Fruit fly (Drosophila melanogaster) whole organism, embryonic: ENCODE data around the gene CG7564.

Experiments used
- Adf1 ChIP-seq: fragments of 200-800 bp; sonication (Bioruptor generic); IDR thresholded peaks from 2 replicates; pipeline ENCODE4 v1.3.6; 2022; ENCODE audit warnings: missing biosample characterization, missing genetic modification characterization
- B-H1 ChIP-seq: fragments of 200-800 bp; sonication (Bioruptor generic); IDR thresholded peaks from 3 replicates; pipeline ENCODE4 v1.3.6; 2022; ENCODE audit warnings: missing biosample characterization, missing genetic modification characterization
- CG12299 ChIP-seq: fragments of 200-800 bp; sonication (Bioruptor generic); optimal IDR thresholded peaks from 2 replicates; lab custom pipeline; 2018; ENCODE audit warnings: missing biosample characterization, mild to moderate bottlenecking, missing genetic modification characterization
- CG12659 ChIP-seq: fragments of 200-800 bp; sonication (Bioruptor generic); optimal IDR thresholded peaks from 3 replicates; lab custom pipeline; 2017; ENCODE audit warnings: mild to moderate bottlenecking, missing biosample characterization, missing genetic modification reagents, missing genetic modification characterization
- CG12769 ChIP-seq: fragments of 200-800 bp; sonication (Bioruptor generic); optimal IDR thresholded peaks from 2 replicates; lab custom pipeline; 2019; ENCODE audit warnings: missing biosample characterization, mild to moderate bottlenecking, missing genetic modification characterization, moderate library complexity
- CG13287 ChIP-seq: fragments of 200-800 bp; sonication (Bioruptor generic); IDR thresholded peaks from 2 replicates; pipeline ENCODE4 v1.3.6; 2022; ENCODE audit warnings: missing biosample characterization, missing genetic modification characterization; ENCODE audit not compliant: partially characterized antibody
- CG13296 ChIP-seq: fragments of 200-800 bp; sonication (Bioruptor generic); optimal IDR thresholded peaks from 3 replicates; lab custom pipeline; 2018; ENCODE audit warnings: missing biosample characterization, mild to moderate bottlenecking, missing genetic modification characterization
- CG15269 ChIP-seq: fragments of 200-800 bp; sonication (Bioruptor generic); optimal IDR thresholded peaks from 2 replicates; lab custom pipeline; 2018; ENCODE audit warnings: missing biosample characterization, mild to moderate bottlenecking, missing genetic modification characterization, moderate library complexity
- CG2199 ChIP-seq: fragments of 200-800 bp; sonication (Bioruptor generic); IDR thresholded peaks from 3 replicates; pipeline ENCODE4 v1.3.6; 2022; ENCODE audit warnings: missing biosample characterization, missing genetic modification characterization
- CG34224 ChIP-seq: fragments of 200-800 bp; sonication (Bioruptor generic); IDR thresholded peaks from 3 replicates; pipeline ENCODE4 v1.3.6; 2022; ENCODE audit warnings: missing biosample characterization, missing genetic modification characterization; ENCODE audit not compliant: partially characterized antibody
- CG34376 ChIP-seq: fragments of 200-800 bp; sonication (Bioruptor generic); optimal IDR thresholded peaks from 2 replicates; lab custom pipeline; 2018; ENCODE audit warnings: missing biosample characterization, mild to moderate bottlenecking, missing genetic modification characterization
- CG6683 ChIP-seq: fragments of 200-800 bp; sonication (Bioruptor generic); optimal IDR thresholded peaks from 2 replicates; lab custom pipeline; 2017; ENCODE audit warnings: missing biosample characterization, mild to moderate bottlenecking, missing genetic modification characterization, missing genetic modification reagents
- CG6765 ChIP-seq: fragments of 200-800 bp; sonication (Bioruptor generic); optimal IDR thresholded peaks from 3 replicates; lab custom pipeline; 2017; ENCODE audit warnings: missing biosample characterization, mild to moderate bottlenecking, missing genetic modification characterization
- CG8281 ChIP-seq: fragments of 200-800 bp; sonication (Bioruptor generic); optimal IDR thresholded peaks from 2 replicates; lab custom pipeline; 2018; ENCODE audit warnings: missing biosample characterization, mild to moderate bottlenecking, missing genetic modification characterization, moderate library complexity
- CG9215 ChIP-seq: fragments of 200-800 bp; sonication (Bioruptor generic); IDR thresholded peaks from 2 replicates; pipeline ENCODE4 v1.3.6; 2022; ENCODE audit warnings: missing biosample characterization, missing genetic modification characterization
- CG9437 ChIP-seq: fragments of 200-800 bp; sonication (Bioruptor generic); optimal IDR thresholded peaks from 2 replicates; lab custom pipeline; 2018; ENCODE audit warnings: missing biosample characterization, mild to moderate bottlenecking, missing genetic modification characterization
- Deaf1 ChIP-seq: fragments of 200-800 bp; optimal IDR thresholded peaks from 3 replicates; lab custom pipeline; 2019; ENCODE audit warnings: missing biosample characterization, mild to moderate bottlenecking, missing genetic modification characterization, moderate library complexity
- Drgx ChIP-seq: fragments of 200-800 bp; sonication (Bioruptor generic); IDR thresholded peaks from 2 replicates; pipeline ENCODE4 v1.3.6; 2022; ENCODE audit warnings: missing biosample characterization, missing genetic modification characterization
- Eip74EF ChIP-seq, 2 experiments: fragments of 200-800 bp in 1 of 2; fragments of >200 bp in 1 of 2; sonication (Bioruptor generic) in 1 of 2; optimal IDR thresholded peaks; 2 replicates each; lab custom pipeline; 2017 to 2019; ENCODE audit warnings: missing biosample characterization in 2 of 2, missing genetic modification characterization in 2 of 2, mild to moderate bottlenecking in 1 of 2, moderate library complexity in 1 of 2
- HLH4C ChIP-seq: fragments of 200-800 bp; sonication (Bioruptor generic); IDR thresholded peaks from 3 replicates; pipeline ENCODE4 v1.3.6; 2022; ENCODE audit warnings: missing biosample characterization, missing genetic modification characterization; ENCODE audit not compliant: partially characterized antibody
- Hr78 ChIP-seq, 2 experiments: fragments of 200-800 bp in 1 of 2; fragments of >200 bp in 1 of 2; sonication (Bioruptor generic) in 1 of 2; optimal IDR thresholded peaks; 2 replicates each; lab custom pipeline; 2017 to 2019; ENCODE audit warnings: missing biosample characterization in 2 of 2, missing genetic modification characterization in 2 of 2, mild to moderate bottlenecking in 1 of 2, moderate library complexity in 1 of 2
- Hsf ChIP-seq: fragments of 200-800 bp; sonication (Bioruptor generic); optimal IDR thresholded peaks from 3 replicates; lab custom pipeline; 2016; ENCODE audit warnings: missing biosample characterization, missing genetic modification characterization
- Med ChIP-seq: fragments of 200-800 bp; sonication (Bioruptor generic); peaks from one replicate; lab custom pipeline; 2016; ENCODE audit warnings: missing biosample characterization, missing genetic modification characterization, mild to moderate bottlenecking, inconsistent platforms, moderate library complexity
- Meics ChIP-seq: fragments of 200-800 bp; sonication (Bioruptor generic); optimal IDR thresholded peaks from 2 replicates; lab custom pipeline; 2017; ENCODE audit warnings: missing biosample characterization, mild to moderate bottlenecking, missing genetic modification characterization
- Nf-YA ChIP-seq: fragments of 200-800 bp; sonication (Bioruptor generic); IDR thresholded peaks from 2 replicates; pipeline ENCODE4 v1.3.6; 2022; ENCODE audit warnings: missing biosample characterization, missing genetic modification characterization
- Trl ChIP-seq, 3 experiments: fragments of >200 bp in 2 of 3; fragments of 200-800 bp in 1 of 3; sonication (Bioruptor generic) in 1 of 3; optimal IDR thresholded peaks; 2 replicates in 1 of 3; 3 replicates in 2 of 3; lab custom pipeline; 2016 to 2017; ENCODE audit warnings: missing biosample characterization in 1 of 3, missing genetic modification characterization in 1 of 3
- Vsx1 ChIP-seq: fragments of 200-800 bp; sonication (Bioruptor generic); optimal IDR thresholded peaks from 2 replicates; lab custom pipeline; 2017; ENCODE audit warnings: missing biosample characterization, mild to moderate bottlenecking, missing genetic modification characterization, missing genetic modification reagents
- cad ChIP-seq: fragments of >200 bp; optimal IDR thresholded peaks from 2 replicates; lab custom pipeline; 2017; ENCODE audit warnings: missing biosample characterization, missing genetic modification characterization
- cato ChIP-seq: fragments of 200-800 bp; sonication (Bioruptor generic); optimal IDR thresholded peaks from 2 replicates; lab custom pipeline; 2016; ENCODE audit warnings: missing biosample characterization, missing genetic modification characterization, borderline replicate concordance
- cg ChIP-seq: fragments of 200-800 bp; sonication (Bioruptor generic); optimal IDR thresholded peaks from 3 replicates; lab custom pipeline; 2019; ENCODE audit warnings: missing biosample characterization, mild to moderate bottlenecking, missing genetic modification characterization, moderate library complexity
- chinmo ChIP-seq: fragments of 200-800 bp; sonication (Bioruptor generic); IDR thresholded peaks from 4 replicates; pipeline ENCODE4 v1.3.6; 2022; ENCODE audit warnings: missing biosample characterization, missing genetic modification characterization; ENCODE audit not compliant: partially characterized antibody
- ci ChIP-seq: fragments of 200-800 bp; sonication (Bioruptor generic); IDR thresholded peaks from 3 replicates; pipeline ENCODE4 v1.3.6; 2022; ENCODE audit warnings: missing biosample characterization, missing genetic modification characterization
- crol ChIP-seq: fragments of 200-800 bp; sonication (Bioruptor generic); IDR thresholded peaks from 2 replicates; pipeline ENCODE4 v1.3.6; 2022; ENCODE audit warnings: missing biosample characterization, missing genetic modification characterization
- ftz-f1 ChIP-seq: fragments of 200-800 bp; sonication (Bioruptor generic); optimal IDR thresholded peaks from 2 replicates; lab custom pipeline; 2016; ENCODE audit warnings: missing biosample characterization, missing genetic modification characterization
- gsb-n ChIP-seq: fragments of 200-800 bp; sonication (Bioruptor generic); optimal IDR thresholded peaks from 3 replicates; lab custom pipeline; 2018; ENCODE audit warnings: missing biosample characterization, mild to moderate bottlenecking, missing genetic modification characterization
- hb ChIP-seq: fragments of 200-800 bp; sonication (Bioruptor generic); IDR thresholded peaks from 3 replicates; pipeline ENCODE4 v1.3.6; 2022; ENCODE audit warnings: missing biosample characterization, missing genetic modification characterization; ENCODE audit not compliant: partially characterized antibody
- oc ChIP-seq: fragments of 200-800 bp; sonication (Bioruptor generic); optimal IDR thresholded peaks from 2 replicates; lab custom pipeline; 2018; ENCODE audit warnings: missing biosample characterization, mild to moderate bottlenecking, missing genetic modification characterization, moderate library complexity
- onecut ChIP-seq: fragments of 200-800 bp; sonication (Bioruptor generic); IDR thresholded peaks from 2 replicates; pipeline ENCODE4 v1.3.6; 2022; ENCODE audit warnings: missing biosample characterization, missing genetic modification characterization
- schlank ChIP-seq: fragments of 200-800 bp; sonication (Bioruptor generic); optimal IDR thresholded peaks from 2 replicates; lab custom pipeline; 2018; ENCODE audit warnings: missing biosample characterization, mild to moderate bottlenecking, missing genetic modification characterization
- sd ChIP-seq: fragments of 200-800 bp; sonication (Bioruptor generic); optimal IDR thresholded peaks from 3 replicates; lab custom pipeline; 2018; ENCODE audit warnings: missing biosample characterization, mild to moderate bottlenecking, missing genetic modification characterization, moderate library complexity
- sna ChIP-seq: fragments of 200-800 bp; sonication (Bioruptor generic); IDR thresholded peaks from 2 replicates; pipeline ENCODE4 v1.3.6; 2022; ENCODE audit warnings: missing biosample characterization, missing genetic modification characterization; ENCODE audit not compliant: partially characterized antibody
- so ChIP-seq: fragments of 200-800 bp; sonication (Bioruptor generic); IDR thresholded peaks from 3 replicates; pipeline ENCODE4 v1.3.6; 2022; ENCODE audit warnings: missing biosample characterization, missing genetic modification characterization
- sob ChIP-seq: fragments of 200-800 bp; sonication (Bioruptor generic); IDR thresholded peaks from 2 replicates; pipeline ENCODE4 v1.3.6; 2022; ENCODE audit warnings: missing biosample characterization, missing genetic modification characterization
- sr ChIP-seq: fragments of 200-800 bp; sonication (Bioruptor generic); IDR thresholded peaks from 3 replicates; pipeline ENCODE4 v1.3.6; 2022; ENCODE audit warnings: missing biosample characterization, missing genetic modification characterization
- ssp ChIP-seq: fragments of 200-800 bp; sonication (Bioruptor generic); IDR thresholded peaks from 2 replicates; pipeline ENCODE4 v1.3.6; 2022; ENCODE audit warnings: missing biosample characterization, missing genetic modification characterization
- sug ChIP-seq: fragments of 200-800 bp; optimal IDR thresholded peaks from 2 replicates; lab custom pipeline; 2019; ENCODE audit warnings: missing biosample characterization, mild to moderate bottlenecking, missing genetic modification characterization, moderate library complexity
- wek ChIP-seq: fragments of 200-800 bp; sonication (Bioruptor generic); optimal IDR thresholded peaks from 3 replicates; lab custom pipeline; 2018; ENCODE audit warnings: missing biosample characterization, mild to moderate bottlenecking, missing genetic modification characterization, moderate library complexity

The CG7564 gene

DNA sequence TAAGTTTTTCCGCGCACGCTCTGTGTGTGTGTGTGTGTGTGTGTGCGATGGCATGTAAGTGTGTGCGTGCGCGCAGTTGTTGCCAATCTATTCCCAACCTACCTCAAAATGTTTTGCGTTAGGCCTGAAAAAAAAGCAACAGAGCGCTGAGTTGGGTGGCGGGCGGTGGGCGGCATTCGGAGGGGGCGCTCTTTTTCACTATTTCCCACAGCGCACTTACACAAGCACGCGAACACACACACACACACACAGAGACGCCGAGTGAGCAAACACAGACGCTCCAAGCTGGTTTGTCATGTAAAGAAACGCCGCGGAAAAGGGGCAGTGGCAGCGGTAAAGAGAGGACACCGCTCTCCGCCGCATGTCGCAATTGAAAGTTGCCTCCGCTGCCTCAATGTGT lies 58.0 kb downstream of the CG7564 start (continued):
- TF ChIP-seq wek (GFP tag; lab: Kevin White, UChicago) (no peak), Nf-YA (GFP tag; lab: Robert Waterston, UW) (no peak), CG12299 (tag; lab: Kevin White, UChicago) (no peak)

DNA sequence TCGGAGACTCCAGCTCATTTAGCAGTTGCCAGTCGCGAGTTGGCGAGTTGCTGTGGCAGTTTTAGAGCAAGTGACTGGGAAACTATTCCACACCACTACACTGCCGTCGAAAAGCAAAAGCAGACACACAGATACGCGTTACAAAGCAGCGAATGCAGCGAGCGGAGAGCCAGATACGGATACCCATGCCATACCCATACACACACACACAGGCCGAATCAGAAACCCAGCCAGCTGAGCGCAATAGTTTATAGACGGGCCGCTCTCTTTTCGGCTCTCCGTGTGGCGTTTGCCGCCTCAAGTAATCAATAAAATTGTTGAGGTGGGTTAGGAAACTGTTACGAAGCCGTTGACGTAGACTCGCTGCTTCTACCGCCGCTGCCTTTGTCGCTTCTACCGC lies 59.7 kb downstream of the CG7564 start:
- TF ChIP-seq CG6683 (GFP tag; lab: Kevin White, UChicago) (no peak), sob (GFP tag; lab: Robert Waterston, UW) (peak; percentile 7; the same call in 1 of the 2 replicates), CG6765 (GFP tag; lab: Kevin White, UChicago) (no peak), Vsx1 (GFP tag; lab: Kevin White, UChicago) (no peak), Eip74EF (GFP tag; optimal IDR thresholded peaks at IDR 0.05; lab: Kevin White, UChicago) (peak in 1 of 2 experiments; percentile 73), CG15269 (tag; lab: Kevin White, UChicago) (peak; percentile 46), sr (no peak), Deaf1 (tag; lab: Kevin White, UChicago) (peak; percentile 39), crol (GFP tag; lab: Robert Waterston, UW) (peak; percentile 52; the same call in 1 of the 2 replicates), HLH4C (no peak), gsb-n (tag; lab: Kevin White, UChicago) (no peak), CG9215 (GFP tag; lab: Robert Waterston, UW) (no peak), B-H1 (GFP tag; lab: Robert Waterston, UW) (no peak), cg (GFP tag; lab: Kevin White, UChicago) (peak; percentile 92), sug (tag; lab: Kevin White, UChicago) (peak; percentile 45), Trl (optimal IDR thresholded peaks at IDR 0.05; lab: Kevin White, UChicago) (peak; percentile 77 to 85), Trl (GFP tag; optimal IDR thresholded peaks at IDR 0.05; lab: Kevin White, UChicago) (no peak), sna (0 out of 2 replicates have a peak, but pooled peaks have one; percentile 45), Drgx (GFP tag; lab: Robert Waterston, UW) (peak; percentile 43), sd (tag; lab: Kevin White, UChicago) (peak; percentile 47), so (GFP tag; lab: Robert Waterston, UW) (0 out of 3 replicates have a peak, but pooled peaks have one; percentile 21), CG13287 (GFP tag; lab: Robert Waterston, UW) (peak; percentile 58), Adf1 (GFP tag; lab: Robert Waterston, UW) (peak; percentile 86), chinmo (peak; percentile 97; the same call in 3 of the 4 replicates), CG9437 (peak; percentile 58), onecut (GFP tag; lab: Robert Waterston, UW) (peak; percentile 100), ftz-f1 (GFP tag; lab: Kevin White, UChicago) (peak; percentile 9), CG34376 (GFP tag; lab: Kevin White, UChicago) (no peak), Hr78 (GFP tag; optimal IDR thresholded peaks at IDR 0.05; lab: Kevin White, UChicago) (peak in 1 of 2 experiments; percentile 6), CG12659 (GFP tag; lab: Kevin White, UChicago) (no peak), ssp (GFP tag; lab: Robert Waterston, UW) (no peak), CG13296 (no peak), cato (GFP tag; lab: Kevin White, UChicago) (no peak), Hsf (GFP tag; lab: Kevin White, UChicago) (no peak), oc (peak; percentile 20), hb (no peak), Meics (GFP tag; lab: Kevin White, UChicago) (no peak), CG8281 (tag; lab: Kevin White, UChicago) (peak; percentile 93), Med (GFP tag; lab: Kevin White, UChicago) (peak; percentile 73), CG34224 (GFP tag; lab: Robert Waterston, UW) (peak; percentile 42; the same call in 2 of the 3 replicates), ci (GFP tag; lab: Robert Waterston, UW) (peak; percentile 44; the same call in 1 of the 3 replicates), CG2199 (GFP tag; lab: Robert Waterston, UW) (0 out of 3 replicates have a peak, but pooled peaks have one; percentile 43), CG12769 (peak; percentile 53), schlank (tag; lab: Kevin White, UChicago) (no peak), cad (no peak)
